Fruit fly (Drosophila melanogaster): ENCODE measurements around the gene Prps.

The Prps gene

DNA sequence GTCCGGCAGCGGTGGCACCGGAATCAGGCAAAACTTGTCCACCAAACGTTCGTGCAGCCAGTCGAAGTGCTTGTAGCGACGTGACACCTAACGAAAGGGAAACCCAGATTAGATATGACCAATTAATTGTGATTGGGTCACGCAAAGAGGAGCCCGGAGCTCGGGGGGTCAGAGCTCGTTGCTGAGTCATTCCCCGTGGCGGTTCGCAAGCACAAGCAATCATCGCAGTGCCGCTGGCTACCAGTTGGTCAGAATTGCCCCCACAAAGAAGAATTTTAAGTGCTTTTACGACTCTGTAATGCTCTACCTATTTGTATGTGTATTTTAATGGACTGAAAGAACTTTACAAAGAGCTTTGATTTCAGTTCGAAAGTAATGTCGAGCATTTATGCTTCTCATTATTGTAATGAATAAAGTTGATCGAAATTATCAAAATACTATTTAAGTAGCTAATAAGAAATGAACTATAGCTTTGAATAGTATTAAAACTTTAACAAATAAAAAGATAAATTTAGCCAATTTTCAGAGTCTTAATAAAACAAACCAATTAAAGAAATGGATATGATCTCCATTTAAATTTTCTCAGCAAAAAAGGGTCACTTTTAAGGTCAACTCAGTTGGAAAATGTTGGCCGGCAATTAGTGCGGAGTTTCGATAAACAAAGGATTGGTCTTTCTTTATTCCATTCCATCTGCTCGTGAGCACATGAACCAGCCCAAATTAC, 15.7 kb upstream of the Prps start:
- TF ChIP-seq cic (GFP tag; optimal IDR thresholded peaks at IDR 0.05) (no peak), bab1 (GFP tag; optimal IDR thresholded peaks at IDR 0.05) (no peak), cnc (optimal IDR thresholded peaks at IDR 0.05) (peak in 1 of 2 experiments; percentile 69)

DNA sequence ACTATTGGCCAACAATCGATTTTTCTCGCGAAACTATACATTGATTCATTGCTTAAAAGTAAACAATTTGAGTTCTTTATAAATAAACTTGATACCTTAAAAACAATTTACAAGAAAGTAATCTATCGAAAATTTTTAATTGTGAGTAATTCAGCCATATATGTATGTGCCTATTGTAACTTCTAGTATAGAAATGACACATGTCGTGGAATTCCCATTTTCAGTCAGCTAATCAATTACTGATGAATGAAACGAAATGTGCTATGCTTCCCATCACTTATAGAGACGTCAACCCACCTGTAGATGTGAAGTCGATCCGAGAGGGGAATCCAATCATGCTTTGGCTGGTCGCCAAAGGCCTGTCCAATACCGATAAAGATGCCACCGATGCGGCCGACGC, 14.7 kb upstream of the Prps start:
- peak; percentile 1 for TF ChIP-seq cic (GFP tag; optimal IDR thresholded peaks at IDR 0.05)
- TF ChIP-seq CG7045 (GFP tag; optimal IDR thresholded peaks at IDR 0.05) = no peak
- no peak for TF ChIP-seq Crg-1 (GFP tag; optimal IDR thresholded peaks at IDR 0.05)
- TF ChIP-seq CG11617 (GFP tag; optimal IDR thresholded peaks at IDR 0.05) = no peak

DNA sequence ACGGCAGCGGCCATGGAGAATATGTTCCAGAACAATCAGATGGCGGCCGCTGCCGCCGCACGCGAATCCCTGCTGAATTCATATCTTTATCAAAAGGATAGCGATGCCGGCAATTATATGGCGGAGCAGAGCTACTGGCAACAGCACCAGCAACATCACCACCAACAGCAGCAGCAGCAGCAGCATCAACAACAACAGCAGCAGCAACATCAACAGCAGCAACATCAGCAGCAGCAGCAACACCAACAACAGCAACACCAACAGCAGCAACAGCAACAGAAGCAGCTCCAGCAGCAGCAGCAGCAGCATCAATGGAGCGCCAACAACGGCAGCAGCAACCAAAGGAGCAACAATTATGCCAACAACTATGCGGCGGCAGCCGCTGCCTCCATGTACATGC, 12.3 kb upstream of the Prps start:
- TF ChIP-seq Clk (GFP tag; optimal IDR thresholded peaks at IDR 0.05) = no peak
- no peak for TF ChIP-seq Hr96 (GFP tag; optimal IDR thresholded peaks at IDR 0.05)
- no peak for TF ChIP-seq CG1620 (GFP tag; optimal IDR thresholded peaks at IDR 0.05)
- TF ChIP-seq CG7101 (tag; optimal IDR thresholded peaks at IDR 0.05) = no peak
- TF ChIP-seq CG5204 (GFP tag; optimal IDR thresholded peaks at IDR 0.05) = no peak
- no peak for TF ChIP-seq tj (GFP tag; optimal IDR thresholded peaks at IDR 0.05)
- TF ChIP-seq CG12768 (GFP tag; optimal IDR thresholded peaks at IDR 0.05) = no peak
- TF ChIP-seq cnc (optimal IDR thresholded peaks at IDR 0.05) = no peak

DNA sequence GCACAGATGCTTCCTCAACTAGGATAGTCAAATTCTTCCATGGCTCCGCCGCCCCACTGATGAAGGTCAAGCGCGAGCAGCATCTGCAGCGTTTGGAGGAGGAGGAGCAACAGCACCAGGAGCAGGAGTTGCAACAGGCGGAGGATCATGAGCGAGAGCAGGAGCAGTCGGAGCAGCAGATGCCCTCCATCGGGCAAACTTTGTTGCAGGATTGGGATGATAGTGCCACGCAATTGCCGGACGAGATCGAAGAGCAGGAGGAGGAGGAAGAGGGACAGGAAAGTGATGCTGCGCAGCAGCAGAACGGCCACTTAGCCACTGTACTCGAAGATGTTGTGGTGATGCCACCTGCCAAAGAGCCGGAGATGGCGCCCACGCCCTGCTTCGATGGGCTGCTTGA, 9.1 kb upstream of the Prps start:
- TF ChIP-seq CG7045 (GFP tag; optimal IDR thresholded peaks at IDR 0.05) (no peak), cic (GFP tag; optimal IDR thresholded peaks at IDR 0.05) (no peak), CG7101 (tag; optimal IDR thresholded peaks at IDR 0.05) (no peak), CG14711 (tag; optimal IDR thresholded peaks at IDR 0.05) (no peak), Hr96 (GFP tag; optimal IDR thresholded peaks at IDR 0.05) (no peak), CG33017 (tag; optimal IDR thresholded peaks at IDR 0.05) (no peak), CG11617 (GFP tag; optimal IDR thresholded peaks at IDR 0.05) (no peak), CG12768 (GFP tag; optimal IDR thresholded peaks at IDR 0.05) (no peak), cnc (optimal IDR thresholded peaks at IDR 0.05) (no peak), Clk (GFP tag; optimal IDR thresholded peaks at IDR 0.05) (no peak), kay (GFP tag; ENCODE audit: borderline replicate concordance) (no peak), CG1620 (GFP tag; optimal IDR thresholded peaks at IDR 0.05) (no peak), CG5204 (GFP tag; optimal IDR thresholded peaks at IDR 0.05) (no peak), Mnt (GFP tag; optimal IDR thresholded peaks at IDR 0.05) (no peak), Crg-1 (GFP tag; optimal IDR thresholded peaks at IDR 0.05) (no peak), bab1 (GFP tag; optimal IDR thresholded peaks at IDR 0.05) (no peak), ovo (GFP tag; optimal IDR thresholded peaks at IDR 0.05) (no peak)

DNA sequence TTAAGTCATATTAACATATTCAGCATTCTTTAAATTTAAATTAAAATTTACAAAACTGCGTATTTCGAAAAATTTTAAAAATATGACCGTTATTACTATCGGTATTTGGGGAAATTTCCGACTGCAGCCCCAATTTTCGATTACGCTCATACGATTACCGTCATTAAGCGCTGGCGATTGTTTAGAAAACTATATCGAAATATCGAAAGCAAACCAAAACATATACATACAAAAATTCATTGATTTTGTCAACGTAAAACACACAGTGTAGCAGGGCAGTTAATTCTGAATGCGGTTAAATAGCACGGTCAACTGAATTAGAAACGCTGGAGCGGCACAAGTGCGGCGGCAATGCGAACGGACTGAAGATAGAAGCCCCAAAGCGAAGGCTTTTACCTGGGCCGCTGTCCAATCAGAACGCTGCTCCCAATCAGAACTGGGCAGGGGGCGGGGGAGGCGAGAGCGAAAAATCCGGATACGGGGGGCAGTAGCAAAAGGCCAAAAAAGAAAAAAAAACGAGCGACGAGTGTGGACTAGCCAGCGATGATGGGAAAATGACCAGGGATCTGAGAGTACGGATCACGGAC, 7.8 kb upstream of the Prps start, which contains the start of gene CG16711:
CG16711 (plus strand) TSS at position 170 of the 587 bp plus-strand sequence.
- TF ChIP-seq bab1 (GFP tag; optimal IDR thresholded peaks at IDR 0.05) (peak; percentile 46), Hr96 (GFP tag; optimal IDR thresholded peaks at IDR 0.05) (no peak), pad (GFP tag; optimal IDR thresholded peaks at IDR 0.05) (peak; percentile 14), cic (GFP tag; optimal IDR thresholded peaks at IDR 0.05) (peak; percentile 40)

DNA sequence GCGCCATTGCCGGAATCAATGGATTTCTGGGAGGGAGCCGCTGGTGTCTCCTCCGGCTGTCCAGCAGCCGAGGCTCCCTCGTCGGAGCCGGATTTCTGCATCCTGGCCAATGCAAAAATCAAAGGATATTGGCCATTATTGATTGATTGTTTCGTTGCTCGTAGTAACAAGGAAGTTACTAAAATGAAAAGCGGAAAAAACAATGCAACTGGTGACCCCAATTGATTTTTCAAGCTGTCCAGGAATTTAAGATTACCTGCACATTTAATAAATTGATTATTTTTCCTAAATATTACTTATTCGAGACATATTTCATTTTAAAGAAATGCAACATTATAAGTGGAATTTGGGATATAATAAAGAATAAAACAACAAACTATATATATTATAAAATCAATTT, 7.0 kb upstream of the Prps start, which contains the start of gene CG6761:
CG6761 (minus strand) TSS at position 101 of the 400 bp plus-strand sequence.
- TF ChIP-seq Crg-1 (GFP tag; optimal IDR thresholded peaks at IDR 0.05) (no peak), cic (GFP tag; optimal IDR thresholded peaks at IDR 0.05) (no peak), kay (GFP tag; ENCODE audit: borderline replicate concordance) (no peak), CG12768 (GFP tag; optimal IDR thresholded peaks at IDR 0.05) (no peak)

DNA sequence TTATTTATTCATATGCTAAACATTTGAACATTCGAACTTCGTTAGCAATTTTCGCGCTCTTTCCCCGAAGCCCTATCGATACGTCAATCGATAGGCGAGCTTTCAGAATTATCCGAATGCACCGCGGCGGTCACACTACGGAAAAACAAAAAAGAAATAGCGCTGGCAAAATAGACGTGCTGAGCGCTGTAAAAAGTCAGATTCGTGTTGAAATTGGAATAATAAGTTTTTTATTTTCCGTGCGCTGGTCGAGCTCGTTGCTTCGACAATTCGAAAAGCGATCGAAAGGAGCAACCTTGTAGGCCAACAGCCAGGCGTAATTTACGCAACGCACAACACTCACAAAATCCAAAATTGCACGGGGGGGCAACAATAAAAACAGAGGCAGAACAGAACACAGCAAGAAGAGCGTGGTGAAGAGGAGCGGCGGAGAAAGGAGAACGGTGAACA, 1.7 kb upstream of the Prps start, which contains the start of gene Ubc4:
Ubc4 (plus strand) TSS at position 144 of the 450 bp plus-strand sequence.
- TF ChIP-seq Clk (GFP tag; optimal IDR thresholded peaks at IDR 0.05) (no peak), Crg-1 (GFP tag; optimal IDR thresholded peaks at IDR 0.05) (no peak), kay (GFP tag; ENCODE audit: borderline replicate concordance) (no peak), tj (GFP tag; optimal IDR thresholded peaks at IDR 0.05) (peak; percentile 57), Mnt (GFP tag; optimal IDR thresholded peaks at IDR 0.05) (peak; percentile 61), pad (GFP tag; optimal IDR thresholded peaks at IDR 0.05) (peak; percentile 43), bab1 (GFP tag; optimal IDR thresholded peaks at IDR 0.05) (peak; percentile 28), Hr96 (GFP tag; optimal IDR thresholded peaks at IDR 0.05) (peak; percentile 30), CG7101 (tag; optimal IDR thresholded peaks at IDR 0.05) (peak; percentile 35), CG7045 (GFP tag; optimal IDR thresholded peaks at IDR 0.05) (no peak), CG5204 (GFP tag; optimal IDR thresholded peaks at IDR 0.05) (no peak), CG1620 (GFP tag; optimal IDR thresholded peaks at IDR 0.05) (peak; percentile 48), CG14711 (tag; optimal IDR thresholded peaks at IDR 0.05) (peak; percentile 55), cnc (optimal IDR thresholded peaks at IDR 0.05) (no peak), CG12768 (GFP tag; optimal IDR thresholded peaks at IDR 0.05) (peak; percentile 24), ovo (GFP tag; optimal IDR thresholded peaks at IDR 0.05) (peak; percentile 36), CG33017 (tag; optimal IDR thresholded peaks at IDR 0.05) (no peak), CG11617 (GFP tag; optimal IDR thresholded peaks at IDR 0.05) (peak; percentile 68), cic (GFP tag; optimal IDR thresholded peaks at IDR 0.05) (peak; percentile 40)

All from whole organism, adult.